Worm (Caenorhabditis elegans): ENCODE measurements around the gene F02H6.3.

Gene F02H6.3

DNA sequence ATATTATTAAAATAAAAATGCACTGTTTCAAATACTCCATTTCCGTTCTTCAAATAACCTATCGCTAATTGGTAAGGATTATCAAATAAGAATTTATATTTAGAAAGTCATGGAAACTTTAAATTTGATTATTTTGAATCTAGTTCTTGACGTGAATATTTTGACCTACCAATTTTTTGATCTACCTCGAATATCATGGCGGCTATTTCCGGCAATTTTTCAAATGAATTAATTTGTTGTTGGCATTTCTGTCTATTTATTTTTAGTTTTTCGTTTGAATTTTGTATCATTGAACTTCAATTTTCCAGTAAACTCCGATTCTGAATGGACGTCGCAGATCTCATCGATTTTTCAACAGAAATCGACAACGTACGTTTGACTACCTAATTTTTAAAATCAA, at the start of gene F02H6.3:
Gene F02H6.3, plus strand, starts transcription at position 266 of the 400 bp plus-strand sequence.
- no peak for TF ChIP-seq ets-4 (tag; optimal IDR thresholded peaks at IDR 0.05)
- no peak for TF ChIP-seq gmeb-2 (tag; optimal IDR thresholded peaks at IDR 0.05)
- no peak for TF ChIP-seq fkh-10 (GFP tag; optimal IDR thresholded peaks at IDR 0.05)
- TF ChIP-seq hlh-8 (tag; optimal IDR thresholded peaks at IDR 0.05) = no peak
- TF ChIP-seq ceh-30 (tag; optimal IDR thresholded peaks at IDR 0.05) = no peak
- no peak for TF ChIP-seq C08G9.2 (tag; optimal IDR thresholded peaks at IDR 0.05)
- TF ChIP-seq pros-1 (tag; optimal IDR thresholded peaks at IDR 0.05) = no peak
- TF ChIP-seq madf-2 (tag; optimal IDR thresholded peaks at IDR 0.05) = no peak

DNA sequence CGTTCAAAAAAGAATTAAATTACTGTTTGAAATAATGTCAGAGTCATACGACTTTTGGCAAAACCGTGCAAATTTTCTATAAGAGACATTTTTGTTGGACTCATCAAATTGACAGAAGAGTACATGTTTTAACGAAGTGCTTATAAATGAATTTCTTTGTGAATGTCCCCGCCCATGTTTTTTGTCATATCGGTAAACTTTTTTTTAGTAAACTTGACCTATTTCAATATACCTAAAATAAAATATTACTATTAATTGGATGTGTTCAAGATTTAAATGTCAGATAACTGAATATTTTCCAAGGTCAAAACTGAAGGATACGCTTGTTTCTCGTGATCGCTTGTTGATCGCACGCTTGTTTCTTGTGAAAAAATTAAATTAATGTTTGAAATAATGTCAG, 45.1 kb upstream of the F02H6.3 start, which contains the start of gene R05A10.8:
Gene R05A10.8, minus strand, starts transcription at position 101 of the 400 bp plus-strand sequence.
- no peak for TF ChIP-seq ztf-16 (tag; optimal IDR thresholded peaks at IDR 0.05)
- TF ChIP-seq sox-2 (GFP tag; IDR thresholded peaks at IDR 0.05) = no peak
- TF ChIP-seq nfya-1 (tag; optimal IDR thresholded peaks at IDR 0.05) = no peak
- TF ChIP-seq gmeb-2 (tag; optimal IDR thresholded peaks at IDR 0.05) = no peak
- no peak for TF ChIP-seq C38D4.7 (GFP tag; optimal IDR thresholded peaks at IDR 0.05)
- TF ChIP-seq madf-2 (tag; optimal IDR thresholded peaks at IDR 0.05) = no peak

DNA sequence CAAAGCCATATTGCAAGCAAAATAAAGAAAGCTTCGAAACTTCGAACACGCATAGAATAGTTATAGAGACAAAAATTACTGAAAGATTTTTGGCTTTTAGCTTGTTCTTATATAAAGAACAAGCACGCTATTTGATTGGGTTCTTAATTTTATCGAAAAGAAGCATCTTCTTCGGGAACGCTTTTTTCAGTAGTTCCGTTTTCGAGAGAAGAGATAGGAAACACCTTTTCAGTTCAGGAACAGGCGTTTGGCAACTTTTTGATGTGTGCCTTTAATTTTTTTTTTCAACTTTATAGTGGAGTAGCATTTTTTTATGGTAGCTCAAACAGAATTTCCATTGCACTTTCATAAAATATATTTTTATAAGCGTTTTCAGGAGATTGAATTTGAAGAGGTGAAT, 40.5 kb upstream of the F02H6.3 start, which contains the start of gene R05A10.7:
Gene R05A10.7, minus strand, starts transcription at position 101 of the 400 bp plus-strand sequence.
- TF ChIP-seq K09A11.1 (tag; optimal IDR thresholded peaks at IDR 0.05; ENCODE audit: insufficient read depth) = no peak
- TF ChIP-seq sdc-2 (tag; optimal IDR thresholded peaks at IDR 0.05) = no peak
- no peak for TF ChIP-seq pag-3 (tag; optimal IDR thresholded peaks at IDR 0.05; ENCODE audit: borderline replicate concordance)
- no peak for TF ChIP-seq mec-3 (tag; optimal IDR thresholded peaks at IDR 0.05; ENCODE audit: borderline replicate concordance)
- no peak for TF ChIP-seq tbx-2 (tag; optimal IDR thresholded peaks at IDR 0.05)
- TF ChIP-seq gmeb-2 (tag; optimal IDR thresholded peaks at IDR 0.05) = no peak
- no peak for TF ChIP-seq odd-2 (tag; optimal IDR thresholded peaks at IDR 0.05)

DNA sequence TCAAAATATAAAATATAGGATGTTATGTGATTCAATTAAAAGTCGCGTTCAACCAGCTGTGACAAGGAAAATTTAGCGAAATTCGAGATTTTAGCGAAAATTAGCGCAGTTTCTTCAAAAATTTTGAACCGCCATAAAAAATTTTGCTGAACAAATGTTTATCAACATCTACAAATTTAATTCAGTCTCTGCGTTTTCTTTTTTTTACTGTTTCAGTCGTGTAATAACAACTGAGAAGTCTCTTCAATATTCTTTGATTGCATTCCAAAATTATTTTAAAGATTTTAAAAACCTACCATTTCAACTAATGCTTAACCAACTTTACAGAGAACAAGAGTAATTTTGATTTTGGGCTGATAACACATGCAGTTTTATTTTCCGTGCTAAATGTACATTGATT, 39.1 kb upstream of the F02H6.3 start:
- TF ChIP-seq hlh-8 (tag; optimal IDR thresholded peaks at IDR 0.05) = no peak

DNA sequence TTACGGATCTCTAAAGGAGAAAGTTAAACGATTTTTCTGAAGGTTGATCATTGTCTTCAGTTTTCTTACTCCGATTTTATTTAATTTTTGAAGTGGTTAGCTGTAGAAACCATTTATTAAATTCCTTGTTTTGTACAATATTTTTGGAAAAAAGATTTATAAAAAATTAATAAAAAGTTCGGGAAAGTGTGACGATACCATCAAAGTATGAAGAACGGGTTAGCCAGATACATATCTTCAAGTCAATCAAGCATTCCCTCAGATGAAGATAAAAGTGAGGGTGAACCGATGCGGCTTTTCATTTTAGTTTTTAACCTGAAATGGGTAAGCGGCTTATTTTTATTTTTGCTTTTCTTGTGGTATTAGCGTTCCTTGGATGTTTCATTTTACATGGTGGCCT, 37.8 kb upstream of the F02H6.3 start, which contains the start of gene R05A10.6:
Gene R05A10.6, plus strand, starts transcription at position 301 of the 400 bp plus-strand sequence.
- TF ChIP-seq eyg-1 (tag; optimal IDR thresholded peaks at IDR 0.05) = no peak

DNA sequence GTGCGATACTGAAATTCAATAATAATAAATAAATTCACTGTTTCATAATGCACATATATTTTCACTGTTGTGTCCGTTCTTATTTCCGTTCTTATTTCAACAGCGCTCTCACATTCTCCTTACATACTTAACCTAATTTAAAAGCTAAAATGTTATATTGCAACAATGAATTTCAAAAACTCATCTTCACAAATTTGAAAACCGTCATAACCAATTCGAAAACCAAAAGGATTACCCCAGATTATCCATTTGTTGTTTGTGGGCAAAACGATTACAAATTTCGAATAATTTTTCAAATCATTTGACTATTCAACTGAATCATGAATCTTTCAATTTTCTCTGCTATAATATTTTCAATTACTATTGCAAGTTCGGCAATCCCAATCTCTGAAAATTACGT, 31.0 kb upstream of the F02H6.3 start, which contains the start of gene R05A10.4:
Gene R05A10.4, plus strand, starts transcription at position 301 of the 400 bp plus-strand sequence.
- TF ChIP-seq C08G9.2 (tag; optimal IDR thresholded peaks at IDR 0.05) (no peak), Y22D7AL.16 (tag; optimal IDR thresholded peaks at IDR 0.05) (no peak)

DNA sequence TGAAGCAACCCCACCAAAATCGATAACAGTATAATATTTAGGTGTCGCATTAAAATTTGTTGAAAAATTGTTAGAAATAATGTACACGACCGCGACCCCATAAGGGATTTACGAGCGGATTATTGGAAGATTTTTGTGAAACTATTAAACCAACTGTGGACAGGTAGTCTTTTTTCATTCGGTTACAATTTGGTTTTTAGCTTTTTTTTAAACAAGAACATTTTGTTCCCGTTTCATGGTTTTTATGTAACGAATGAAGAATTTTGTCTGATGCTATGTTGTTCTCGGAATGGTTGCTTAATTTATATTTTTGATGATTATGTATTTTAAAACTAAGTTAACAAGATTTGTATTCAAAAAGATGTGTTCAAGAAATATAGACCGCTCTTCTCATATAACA, 26.9 kb upstream of the F02H6.3 start, which contains the start of gene R05A10.3:
Gene R05A10.3, minus strand, starts transcription at position 101 of the 400 bp plus-strand sequence.
- TF ChIP-seq ceh-45 (GFP tag; IDR thresholded peaks at IDR 0.05) (no peak), ceh-19 (GFP tag; optimal IDR thresholded peaks at IDR 0.05) (no peak), ceh-18 (tag; optimal IDR thresholded peaks at IDR 0.05) (no peak), lin-11 (tag; optimal IDR thresholded peaks at IDR 0.05) (no peak), odd-2 (tag; optimal IDR thresholded peaks at IDR 0.05) (no peak), nfya-1 (tag; optimal IDR thresholded peaks at IDR 0.05) (no peak), Y22D7AL.16 (tag; optimal IDR thresholded peaks at IDR 0.05) (no peak), ttx-3 (tag; optimal IDR thresholded peaks at IDR 0.05) (no peak), unc-86 (tag; optimal IDR thresholded peaks at IDR 0.05) (no peak), ceh-6 (GFP tag; optimal IDR thresholded peaks at IDR 0.05) (no peak), pag-3 (tag; optimal IDR thresholded peaks at IDR 0.05; ENCODE audit: borderline replicate concordance) (no peak), C08G9.2 (tag; optimal IDR thresholded peaks at IDR 0.05) (no peak), gmeb-2 (tag; optimal IDR thresholded peaks at IDR 0.05) (no peak), T23F11.4 (GFP tag; optimal IDR thresholded peaks at IDR 0.05) (no peak), eyg-1 (tag; optimal IDR thresholded peaks at IDR 0.05) (no peak), unc-55 (GFP tag; optimal IDR thresholded peaks at IDR 0.05) (no peak), ceh-24 (tag; optimal IDR thresholded peaks at IDR 0.05) (no peak)
